Fruit fly (Drosophila melanogaster): ENCODE results near the gene Abp1.
A peak's percentile ranks its signal among the peaks of the same experiment; 100 is the strongest.

The Abp1 gene

DNA sequence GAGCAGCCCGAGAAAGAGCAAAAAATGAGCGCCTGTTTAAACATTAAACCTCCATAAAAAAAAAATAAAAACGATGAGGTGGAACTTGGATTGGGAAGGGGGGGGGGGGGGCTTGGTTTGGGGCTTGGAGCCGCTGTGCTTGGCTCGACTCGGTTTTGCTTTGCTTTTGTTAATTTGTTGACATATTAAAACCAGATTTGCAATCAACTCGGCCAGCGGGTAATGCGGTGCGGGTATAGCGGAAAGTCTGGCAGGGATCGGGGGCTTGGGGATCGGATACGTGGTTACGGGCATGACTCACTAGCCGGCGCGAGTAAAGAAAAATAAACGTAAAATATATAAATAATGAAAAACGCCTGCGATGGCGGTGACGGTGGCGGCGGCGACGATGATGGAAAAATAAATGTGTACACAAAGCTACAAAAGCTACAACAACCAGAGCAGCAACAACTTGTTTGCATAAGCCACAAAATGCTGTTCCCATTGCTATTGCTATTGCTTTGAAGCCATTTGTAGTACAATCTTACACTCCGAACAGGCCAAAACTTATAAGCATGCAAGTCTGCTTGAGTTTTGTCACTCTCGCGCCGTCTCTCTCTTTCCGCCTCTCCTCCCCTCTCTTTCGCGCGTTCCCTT, 11.8 kb upstream of the Abp1 start:
- TF ChIP-seq Lpt (GFP tag; optimal IDR thresholded peaks at IDR 0.05): peak; percentile 36
- TF ChIP-seq acj6 (GFP tag; optimal IDR thresholded peaks at IDR 0.05): no peak
- TF ChIP-seq Smox (GFP tag; optimal IDR thresholded peaks at IDR 0.05): no peak
- peak; percentile 43 for TF ChIP-seq net (GFP tag; optimal IDR thresholded peaks at IDR 0.05)
- TF ChIP-seq fkh (GFP tag; optimal IDR thresholded peaks at IDR 0.05): peak; percentile 80
- no peak for TF ChIP-seq Hr4 (GFP tag; optimal IDR thresholded peaks at IDR 0.05)
- TF ChIP-seq CG8632 (GFP tag; optimal IDR thresholded peaks at IDR 0.05): no peak
- peak; percentile 16 for TF ChIP-seq CG3919 (GFP tag; optimal IDR thresholded peaks at IDR 0.05)
- peak; percentile 18 for TF ChIP-seq CG16779 (tag; optimal IDR thresholded peaks at IDR 0.05)
- TF ChIP-seq svp (GFP tag): peak; percentile 17
- peak; percentile 46 for TF ChIP-seq CG10669 (GFP tag; optimal IDR thresholded peaks at IDR 0.05)
- peak; percentile 67 for TF ChIP-seq dsx (GFP tag; optimal IDR thresholded peaks at IDR 0.05; ENCODE audit: poor library complexity, severe bottlenecking)
- TF ChIP-seq CG9139 (GFP tag; optimal IDR thresholded peaks at IDR 0.05): peak; percentile 47
- peak; percentile 56; the same call in 2 of the 3 replicates for TF ChIP-seq CG6163 (GFP tag; IDR thresholded peaks at IDR 0.05)
- peak; percentile 35 for TF ChIP-seq CG3032 (tag; optimal IDR thresholded peaks at IDR 0.05)
- no peak for TF ChIP-seq dac (GFP tag; optimal IDR thresholded peaks at IDR 0.05)
- peak; percentile 64; the same call in 1 of the 3 replicates for TF ChIP-seq eg (GFP tag; IDR thresholded peaks at IDR 0.05)
- peak; percentile 38 for TF ChIP-seq CG6854 (GFP tag; optimal IDR thresholded peaks at IDR 0.05)
- peak; percentile 39 for TF ChIP-seq Eip78C (GFP tag)
- peak; percentile 52 for TF ChIP-seq CG1621 (tag; optimal IDR thresholded peaks at IDR 0.05)
- TF ChIP-seq spab (GFP tag; optimal IDR thresholded peaks at IDR 0.05): peak; percentile 59
- peak; percentile 17 for TF ChIP-seq Sox14 (GFP tag; optimal IDR thresholded peaks at IDR 0.05)
- peak; percentile 1 for TF ChIP-seq CG34406 (GFP tag; optimal IDR thresholded peaks at IDR 0.05)
- no peak for TF ChIP-seq vri (GFP tag; optimal IDR thresholded peaks at IDR 0.05)
- TF ChIP-seq esn (GFP tag; optimal IDR thresholded peaks at IDR 0.05): no peak
- TF ChIP-seq Gug (GFP tag; IDR thresholded peaks at IDR 0.05): no peak
- peak; percentile 39; the same call in 1 of the 3 replicates for TF ChIP-seq CG8119 (GFP tag; IDR thresholded peaks at IDR 0.05)
- peak; percentile 6 for TF ChIP-seq fd59A (GFP tag; optimal IDR thresholded peaks at IDR 0.05)
- TF ChIP-seq CG15336 (GFP tag; IDR thresholded peaks at IDR 0.05): peak; percentile 17; the same call in 1 of the 2 replicates
- TF ChIP-seq CG6808 (GFP tag; optimal IDR thresholded peaks at IDR 0.05): peak; percentile 72
- TF ChIP-seq CG6276 (GFP tag; optimal IDR thresholded peaks at IDR 0.05): peak; percentile 41
- peak; percentile 38 for TF ChIP-seq Ets96B (tag; optimal IDR thresholded peaks at IDR 0.05)
- TF ChIP-seq CG32006 (GFP tag; optimal IDR thresholded peaks at IDR 0.05): peak; percentile 23
- TF ChIP-seq ss (GFP tag; optimal IDR thresholded peaks at IDR 0.05): peak; percentile 80 to 81

DNA sequence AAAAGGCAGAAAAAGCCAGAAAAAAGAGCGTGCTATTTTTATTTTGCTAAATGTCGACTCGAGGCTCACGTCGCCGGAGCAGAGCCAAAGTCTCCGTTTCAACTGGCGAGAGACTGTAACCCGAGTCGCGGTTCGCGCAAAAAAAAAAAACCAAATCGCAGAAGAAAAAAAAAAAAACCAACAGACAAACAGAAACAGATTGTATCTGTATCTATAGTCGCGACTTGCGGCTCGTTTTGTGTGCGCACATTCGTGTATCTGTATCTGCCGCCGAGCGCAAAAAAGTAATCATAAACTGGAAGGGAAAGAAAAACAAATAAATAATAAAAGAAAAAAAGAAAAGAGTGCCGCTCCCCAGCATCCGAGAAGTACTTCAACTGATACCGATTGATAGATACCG, 9.0 kb upstream of the Abp1 start:
- TF ChIP-seq CG31627 (GFP tag; optimal IDR thresholded peaks at IDR 0.05) (no peak), spab (GFP tag; optimal IDR thresholded peaks at IDR 0.05) (peak; percentile 91), vri (GFP tag; optimal IDR thresholded peaks at IDR 0.05) (peak; percentile 67), CG8319 (GFP tag; optimal IDR thresholded peaks at IDR 0.05) (peak; percentile 43), Sox102F (GFP tag; optimal IDR thresholded peaks at IDR 0.05) (no peak), CG10669 (GFP tag; optimal IDR thresholded peaks at IDR 0.05) (peak; percentile 76), CG3919 (GFP tag; optimal IDR thresholded peaks at IDR 0.05) (peak; percentile 75), esn (GFP tag; optimal IDR thresholded peaks at IDR 0.05) (peak; percentile 14), CG1621 (tag; optimal IDR thresholded peaks at IDR 0.05) (peak; percentile 82), CG9139 (GFP tag; optimal IDR thresholded peaks at IDR 0.05) (peak; percentile 94), Ets21C (GFP tag; optimal IDR thresholded peaks at IDR 0.05) (no peak), Hr4 (GFP tag; optimal IDR thresholded peaks at IDR 0.05) (peak; percentile 48), salr (GFP tag; optimal IDR thresholded peaks at IDR 0.05) (peak; percentile 52 to 89), ss (GFP tag; optimal IDR thresholded peaks at IDR 0.05) (peak; percentile 94), CG8119 (GFP tag; IDR thresholded peaks at IDR 0.05) (peak; percentile 93), net (GFP tag; optimal IDR thresholded peaks at IDR 0.05) (peak; percentile 90), achi (GFP tag; optimal IDR thresholded peaks at IDR 0.05) (peak; percentile 72), CG34406 (GFP tag; optimal IDR thresholded peaks at IDR 0.05) (peak; percentile 54), cyc (GFP tag; optimal IDR thresholded peaks at IDR 0.05) (no peak), CG6163 (GFP tag; IDR thresholded peaks at IDR 0.05) (peak; percentile 97), CG6792 (GFP tag; optimal IDR thresholded peaks at IDR 0.05) (peak; percentile 63), topi (GFP tag; optimal IDR thresholded peaks at IDR 0.05) (peak; percentile 22), Smox (GFP tag; optimal IDR thresholded peaks at IDR 0.05) (no peak), OdsH (GFP tag; optimal IDR thresholded peaks at IDR 0.05) (peak; percentile 39), CG32006 (GFP tag; optimal IDR thresholded peaks at IDR 0.05) (peak; percentile 64), Eip78C (GFP tag) (peak; percentile 89), Eip75B (GFP tag; optimal IDR thresholded peaks at IDR 0.05) (peak; percentile 76), Sox15 (GFP tag; optimal IDR thresholded peaks at IDR 0.05) (no peak), Met (GFP tag; optimal IDR thresholded peaks at IDR 0.05) (no peak), fd59A (GFP tag; optimal IDR thresholded peaks at IDR 0.05) (peak; percentile 69)
